Fruit fly (Drosophila melanogaster): ENCODE measurements around the gene robo2.

robo2 gene

dm6 chr2L:1422725-1423124, 2.5 kb upstream of the robo2 start (continued):
- TF ChIP-seq CG18476 (GFP tag; optimal IDR thresholded peaks at IDR 0.05) (peak; percentile 53), Vsx1 (GFP tag; optimal IDR thresholded peaks at IDR 0.05) (peak; percentile 68), lmd (GFP tag; IDR thresholded peaks at IDR 0.05) (peak; percentile 72), en (GFP tag; optimal IDR thresholded peaks at IDR 0.05) (peak; percentile 54), cg (GFP tag; optimal IDR thresholded peaks at IDR 0.05) (no peak), Ets65A (GFP tag) (peak; percentile 98), ac (GFP tag; optimal IDR thresholded peaks at IDR 0.05) (peak; percentile 80), aop (GFP tag; IDR thresholded peaks at IDR 0.05) (no peak), TFAM (GFP tag; optimal IDR thresholded peaks at IDR 0.05) (peak; percentile 45), CG18599 (GFP tag; optimal IDR thresholded peaks at IDR 0.05) (peak; percentile 64), ewg (GFP tag; optimal IDR thresholded peaks at IDR 0.05) (peak; percentile 60), HmgZ (tag; optimal IDR thresholded peaks at IDR 0.05) (peak; percentile 34), h (optimal IDR thresholded peaks at IDR 0.05) (no peak), Antp (GFP tag; optimal IDR thresholded peaks at IDR 0.05) (peak; percentile 92), cas (GFP tag; IDR thresholded peaks at IDR 0.05) (no peak), CG2712 (tag; optimal IDR thresholded peaks at IDR 0.05) (peak; percentile 90), caup (GFP tag; optimal IDR thresholded peaks at IDR 0.05; ENCODE audit: severe bottlenecking) (peak; percentile 62), CG8290 (GFP tag; optimal IDR thresholded peaks at IDR 0.05) (peak; percentile 63), CG8290 (tag; optimal IDR thresholded peaks at IDR 0.05) (peak in 1 of 2 experiments; percentile 75), Kr (GFP tag; optimal IDR thresholded peaks at IDR 0.05) (peak; percentile 57), CG13775 (GFP tag; optimal IDR thresholded peaks at IDR 0.05) (peak; percentile 72), CG17829 (tag; optimal IDR thresholded peaks at IDR 0.05) (peak; percentile 87), HmgD (GFP tag; optimal IDR thresholded peaks at IDR 0.05) (peak; percentile 41), CG14667 (GFP tag; IDR thresholded peaks at IDR 0.05) (peak; percentile 49; the same call in 1 of the 2 replicates), ems (GFP tag; optimal IDR thresholded peaks at IDR 0.05) (peak; percentile 80), so (GFP tag; IDR thresholded peaks at IDR 0.05) (no peak), CG15269 (tag; optimal IDR thresholded peaks at IDR 0.05) (peak; percentile 70), ranshi (GFP tag; IDR thresholded peaks at IDR 0.05) (peak; percentile 75; the same call in 1 of the 2 replicates), tin (GFP tag; optimal IDR thresholded peaks at IDR 0.05) (peak; percentile 84), Taf1 (GFP tag; IDR thresholded peaks at IDR 0.05) (0 out of 2 replicates have a peak, but pooled peaks have one; percentile 8), Drgx (GFP tag; IDR thresholded peaks at IDR 0.05) (peak; percentile 41; the same call in 1 of the 2 replicates), lilli (GFP tag; optimal IDR thresholded peaks at IDR 0.05) (peak; percentile 83), sug (tag; optimal IDR thresholded peaks at IDR 0.05) (no peak), CG12219 (GFP tag; optimal IDR thresholded peaks at IDR 0.05) (peak; percentile 77), yki (optimal IDR thresholded peaks at IDR 0.05) (no peak), Bdp1 (GFP tag; optimal IDR thresholded peaks at IDR 0.05) (peak; percentile 49), jigr1 (GFP tag; IDR thresholded peaks at IDR 0.05) (no peak), gt (GFP tag; IDR thresholded peaks at IDR 0.05) (0 out of 2 replicates have a peak, but pooled peaks have one; percentile 16), pita (GFP tag; optimal IDR thresholded peaks at IDR 0.05) (no peak), al (GFP tag; IDR thresholded peaks at IDR 0.05) (no peak), Ravus (GFP tag; IDR thresholded peaks at IDR 0.05) (0 out of 2 replicates have a peak, but pooled peaks have one; percentile 24), psq (GFP tag; optimal IDR thresholded peaks at IDR 0.05) (no peak), vnd (GFP tag; IDR thresholded peaks at IDR 0.05; ENCODE audit: partially characterized antibody) (no peak), CG7745 (tag; optimal IDR thresholded peaks at IDR 0.05) (no peak), CG7928 (GFP tag; optimal IDR thresholded peaks at IDR 0.05) (no peak), tna (GFP tag; IDR thresholded peaks at IDR 0.05; ENCODE audit: partially characterized antibody) (no peak), CG8388 (GFP tag; optimal IDR thresholded peaks at IDR 0.05) (peak; percentile 82), unc-4 (GFP tag; IDR thresholded peaks at IDR 0.05; ENCODE audit: partially characterized antibody) (no peak), pnt (GFP tag; optimal IDR thresholded peaks at IDR 0.05) (peak; percentile 86), CG8944 (GFP tag; optimal IDR thresholded peaks at IDR 0.05) (peak; percentile 66), CG11723 (GFP tag; optimal IDR thresholded peaks at IDR 0.05) (peak; percentile 59), Hey (tag; optimal IDR thresholded peaks at IDR 0.05) (no peak), Hr39 (optimal IDR thresholded peaks at IDR 0.05) (no peak)
